Fruit fly (Drosophila melanogaster) whole organism, embryonic: ENCODE measurements around the gene CG14893.
A peak's percentile ranks its signal among the peaks of the same experiment; 100 is the strongest.

Source experiments
- B-H2 ChIP-seq: fragments of 200-800 bp; sonication (Bioruptor generic); optimal IDR thresholded peaks from 2 replicates; lab custom pipeline; 2018; ENCODE audit warnings: missing biosample characterization, mild to moderate bottlenecking, missing genetic modification characterization
- Bgb ChIP-seq: fragments of 200-800 bp; sonication (Bioruptor generic); IDR thresholded peaks from 2 replicates; pipeline ENCODE4 v1.3.6; 2022; ENCODE audit warnings: missing biosample characterization, missing genetic modification characterization; ENCODE audit not compliant: partially characterized antibody
- CG10267 ChIP-seq: fragments of 200-800 bp; sonication (Bioruptor generic); optimal IDR thresholded peaks from 2 replicates; lab custom pipeline; 2018; ENCODE audit warnings: missing biosample characterization, mild to moderate bottlenecking, missing genetic modification characterization, moderate library complexity
- CG11247 ChIP-seq: fragments of 200-800 bp; sonication (Bioruptor generic); IDR thresholded peaks from 2 replicates; pipeline ENCODE4 v1.3.6; 2022; ENCODE audit warnings: missing biosample characterization, missing genetic modification characterization
- CG11723 ChIP-seq: fragments of 200-800 bp; sonication (Bioruptor generic); optimal IDR thresholded peaks from 2 replicates; lab custom pipeline; 2017; ENCODE audit warnings: missing biosample characterization, mild to moderate bottlenecking, missing genetic modification characterization
- CG12104 ChIP-seq: fragments of 200-800 bp; sonication (Bioruptor generic); optimal IDR thresholded peaks from 3 replicates; lab custom pipeline; 2016; ENCODE audit warnings: missing biosample characterization, missing genetic modification characterization
- CG13296 ChIP-seq: fragments of 200-800 bp; sonication (Bioruptor generic); optimal IDR thresholded peaks from 3 replicates; lab custom pipeline; 2018; ENCODE audit warnings: missing biosample characterization, mild to moderate bottlenecking, missing genetic modification characterization
- CG16813 ChIP-seq: fragments of 200-800 bp; sonication (Bioruptor generic); IDR thresholded peaks from 3 replicates; pipeline ENCODE4 v1.3.6; 2022; ENCODE audit warnings: missing biosample characterization, missing genetic modification characterization; ENCODE audit not compliant: partially characterized antibody
- CG2116 ChIP-seq: fragments of 200-800 bp; sonication (Bioruptor generic); optimal IDR thresholded peaks from 3 replicates; lab custom pipeline; 2018; ENCODE audit warnings: missing biosample characterization, mild to moderate bottlenecking, missing genetic modification characterization
- CG2129 ChIP-seq: fragments of 200-800 bp; sonication (Bioruptor generic); IDR thresholded peaks from 2 replicates; pipeline ENCODE4 v1.3.6; 2022; ENCODE audit warnings: missing biosample characterization, missing genetic modification characterization; ENCODE audit not compliant: partially characterized antibody
- CG2712 ChIP-seq: fragments of 200-800 bp; optimal IDR thresholded peaks from 3 replicates; lab custom pipeline; 2019; ENCODE audit warnings: missing biosample characterization, mild to moderate bottlenecking, missing genetic modification characterization, moderate library complexity
- CG32767 ChIP-seq: fragments of 200-800 bp; sonication (Bioruptor generic); IDR thresholded peaks from 2 replicates; pipeline ENCODE4 v1.3.6; 2022; ENCODE audit warnings: missing biosample characterization, missing genetic modification characterization
- CG34224 ChIP-seq: fragments of 200-800 bp; sonication (Bioruptor generic); IDR thresholded peaks from 3 replicates; pipeline ENCODE4 v1.3.6; 2022; ENCODE audit warnings: missing biosample characterization, missing genetic modification characterization; ENCODE audit not compliant: partially characterized antibody
- CG34376 ChIP-seq: fragments of 200-800 bp; sonication (Bioruptor generic); optimal IDR thresholded peaks from 2 replicates; lab custom pipeline; 2018; ENCODE audit warnings: missing biosample characterization, mild to moderate bottlenecking, missing genetic modification characterization
- CG3838 ChIP-seq: fragments of 200-800 bp; sonication (Bioruptor generic); optimal IDR thresholded peaks from 3 replicates; lab custom pipeline; 2016; ENCODE audit warnings: missing biosample characterization, missing genetic modification characterization
- CG3995 ChIP-seq: fragments of 200-800 bp; sonication (Bioruptor generic); optimal IDR thresholded peaks from 3 replicates; lab custom pipeline; 2016; ENCODE audit warnings: missing biosample characterization, missing genetic modification characterization
- CG42726 ChIP-seq: fragments of 200-800 bp; sonication (Bioruptor generic); IDR thresholded peaks from 2 replicates; pipeline ENCODE4 v1.3.6; 2022; ENCODE audit warnings: missing biosample characterization, missing genetic modification characterization; ENCODE audit not compliant: partially characterized antibody
- CG6791 ChIP-seq: fragments of 200-800 bp; sonication (Bioruptor generic); IDR thresholded peaks from 3 replicates; pipeline ENCODE4 v1.3.6; 2022; ENCODE audit warnings: missing biosample characterization, missing genetic modification characterization; ENCODE audit not compliant: partially characterized antibody
- CG7963 ChIP-seq: fragments of 200-800 bp; sonication (Bioruptor generic); IDR thresholded peaks from 3 replicates; pipeline ENCODE4 v1.3.6; 2022; ENCODE audit warnings: missing biosample characterization, missing genetic modification characterization; ENCODE audit not compliant: partially characterized antibody
- CG8281 ChIP-seq: fragments of 200-800 bp; sonication (Bioruptor generic); optimal IDR thresholded peaks from 2 replicates; lab custom pipeline; 2018; ENCODE audit warnings: missing biosample characterization, mild to moderate bottlenecking, missing genetic modification characterization, moderate library complexity
- CG9437 ChIP-seq: fragments of 200-800 bp; sonication (Bioruptor generic); optimal IDR thresholded peaks from 2 replicates; lab custom pipeline; 2018; ENCODE audit warnings: missing biosample characterization, mild to moderate bottlenecking, missing genetic modification characterization
- CG9609 ChIP-seq: fragments of 200-800 bp; sonication (Bioruptor generic); optimal IDR thresholded peaks from 3 replicates; lab custom pipeline; 2016; ENCODE audit warnings: missing biosample characterization, missing genetic modification characterization
- D19A ChIP-seq: fragments of 200-800 bp; optimal IDR thresholded peaks from 3 replicates; lab custom pipeline; 2019; ENCODE audit warnings: missing biosample characterization, mild to moderate bottlenecking, missing genetic modification characterization, moderate library complexity
- Doc3 ChIP-seq: fragments of 200-800 bp; sonication (Bioruptor generic); IDR thresholded peaks from 3 replicates; pipeline ENCODE4 v1.3.6; 2022; ENCODE audit warnings: missing biosample characterization, missing genetic modification characterization; ENCODE audit not compliant: partially characterized antibody
- Dp ChIP-seq: fragments of 200-800 bp; sonication (Bioruptor generic); optimal IDR thresholded peaks from 2 replicates; lab custom pipeline; 2018; ENCODE audit warnings: missing biosample characterization, mild to moderate bottlenecking, missing genetic modification characterization, moderate library complexity
- HmgZ ChIP-seq: fragments of 200-800 bp; sonication (Bioruptor generic); optimal IDR thresholded peaks from 2 replicates; lab custom pipeline; 2018; ENCODE audit warnings: missing biosample characterization, mild to moderate bottlenecking, missing genetic modification characterization
- MESR4 ChIP-seq: fragments of 200-800 bp; sonication (Bioruptor generic); optimal IDR thresholded peaks from 2 replicates; lab custom pipeline; 2018; ENCODE audit warnings: missing biosample characterization, mild to moderate bottlenecking, missing genetic modification characterization, moderate library complexity
- MTF-1 ChIP-seq: fragments of 200-800 bp; sonication (Bioruptor generic); optimal IDR thresholded peaks from 2 replicates; lab custom pipeline; 2018; ENCODE audit warnings: missing biosample characterization, mild to moderate bottlenecking, missing genetic modification characterization, borderline replicate concordance
- Max ChIP-seq: fragments of 200-800 bp; sonication (Bioruptor generic); optimal IDR thresholded peaks from 2 replicates; lab custom pipeline; 2016; ENCODE audit warnings: missing biosample characterization, mild to moderate bottlenecking, missing genetic modification characterization
- Nf-YC ChIP-seq: fragments of 200-800 bp; optimal IDR thresholded peaks from 3 replicates; lab custom pipeline; 2019; ENCODE audit warnings: missing biosample characterization, mild to moderate bottlenecking, missing genetic modification characterization, moderate library complexity
- Rfx ChIP-seq: fragments of 200-800 bp; sonication (Bioruptor generic); IDR thresholded peaks from 2 replicates; pipeline ENCODE4 v1.3.6; 2022; ENCODE audit warnings: missing biosample characterization, missing genetic modification characterization
- Ssrp ChIP-seq: fragments of 200-800 bp; sonication (Bioruptor generic); optimal IDR thresholded peaks from 2 replicates; lab custom pipeline; 2018; ENCODE audit warnings: missing biosample characterization, mild to moderate bottlenecking, missing genetic modification characterization, moderate library complexity
- abd-A ChIP-seq: fragments of 200-800 bp; sonication (Bioruptor generic); optimal IDR thresholded peaks from 3 replicates; lab custom pipeline; 2019; ENCODE audit warnings: missing biosample characterization, mild to moderate bottlenecking, missing genetic modification characterization, moderate library complexity
- aop ChIP-seq: fragments of 200-800 bp; sonication (Bioruptor generic); IDR thresholded peaks from 2 replicates; pipeline ENCODE4 v1.3.6; 2022; ENCODE audit warnings: missing biosample characterization, missing genetic modification characterization
- ewg ChIP-seq: fragments of 200-800 bp; sonication (Bioruptor generic); optimal IDR thresholded peaks from 3 replicates; lab custom pipeline; 2017; ENCODE audit warnings: mild to moderate bottlenecking, missing biosample characterization, missing genetic modification reagents, missing genetic modification characterization
- eyg ChIP-seq: fragments of 200-800 bp; sonication (Bioruptor generic); optimal IDR thresholded peaks from 3 replicates; lab custom pipeline; 2016; ENCODE audit warnings: missing biosample characterization, missing genetic modification characterization
- gce ChIP-seq: fragments of 200-800 bp; sonication (Bioruptor generic); IDR thresholded peaks from 3 replicates; pipeline ENCODE4 v1.3.6; 2022; ENCODE audit warnings: missing biosample characterization, missing genetic modification characterization
- gfzf ChIP-seq: fragments of 200-800 bp; sonication (Bioruptor generic); optimal IDR thresholded peaks from 2 replicates; lab custom pipeline; 2016; ENCODE audit warnings: missing biosample characterization, mild to moderate bottlenecking, missing genetic modification characterization, moderate library complexity
- hbn ChIP-seq: fragments of 200-800 bp; sonication (Bioruptor generic); IDR thresholded peaks from 2 replicates; pipeline ENCODE4 v1.3.6; 2022; ENCODE audit warnings: missing biosample characterization, missing genetic modification characterization; ENCODE audit not compliant: partially characterized antibody
- klu ChIP-seq: fragments of 200-800 bp; sonication (Bioruptor generic); IDR thresholded peaks from 2 replicates; pipeline ENCODE4 v1.3.6; 2022; ENCODE audit warnings: missing biosample characterization, missing genetic modification characterization
- luna ChIP-seq: fragments of 200-800 bp; sonication (Bioruptor generic); optimal IDR thresholded peaks from 2 replicates; lab custom pipeline; 2016; ENCODE audit warnings: missing biosample characterization, missing genetic modification characterization
- onecut ChIP-seq: fragments of 200-800 bp; sonication (Bioruptor generic); IDR thresholded peaks from 2 replicates; pipeline ENCODE4 v1.3.6; 2022; ENCODE audit warnings: missing biosample characterization, missing genetic modification characterization
- org-1 ChIP-seq: fragments of 200-800 bp; sonication (Bioruptor generic); optimal IDR thresholded peaks from 2 replicates; lab custom pipeline; 2017; ENCODE audit warnings: missing biosample characterization, missing genetic modification characterization
- peb ChIP-seq: fragments of 200-800 bp; sonication (Bioruptor generic); IDR thresholded peaks from 2 replicates; pipeline ENCODE4 v1.3.6; 2022; ENCODE audit warnings: missing biosample characterization, missing genetic modification characterization
- ro ChIP-seq: fragments of 200-800 bp; sonication (Bioruptor generic); IDR thresholded peaks from 2 replicates; pipeline ENCODE4 v1.3.6; 2022; ENCODE audit warnings: missing biosample characterization, missing genetic modification characterization
- salm ChIP-seq: fragments of 200-800 bp; sonication (Bioruptor generic); optimal IDR thresholded peaks from 2 replicates; lab custom pipeline; 2018; ENCODE audit warnings: missing biosample characterization, mild to moderate bottlenecking, missing genetic modification characterization
- sens ChIP-seq: fragments of 200-800 bp; sonication (Bioruptor generic); peaks from one replicate; lab custom pipeline; 2016; ENCODE audit warnings: missing biosample characterization, missing genetic modification characterization
- sens-2 ChIP-seq: fragments of 200-800 bp; sonication (Bioruptor generic); IDR thresholded peaks from 2 replicates; pipeline ENCODE4 v1.3.6; 2022; ENCODE audit warnings: missing biosample characterization, missing genetic modification characterization
- trem ChIP-seq: fragments of 200-800 bp; optimal IDR thresholded peaks from 3 replicates; lab custom pipeline; 2019; ENCODE audit warnings: missing biosample characterization, mild to moderate bottlenecking, missing genetic modification characterization, moderate library complexity
- unc-4 ChIP-seq: fragments of 200-800 bp; sonication (Bioruptor generic); IDR thresholded peaks from 2 replicates; pipeline ENCODE4 v1.3.6; 2022; ENCODE audit warnings: missing biosample characterization, missing genetic modification characterization; ENCODE audit not compliant: partially characterized antibody

Gene CG14893

DNA sequence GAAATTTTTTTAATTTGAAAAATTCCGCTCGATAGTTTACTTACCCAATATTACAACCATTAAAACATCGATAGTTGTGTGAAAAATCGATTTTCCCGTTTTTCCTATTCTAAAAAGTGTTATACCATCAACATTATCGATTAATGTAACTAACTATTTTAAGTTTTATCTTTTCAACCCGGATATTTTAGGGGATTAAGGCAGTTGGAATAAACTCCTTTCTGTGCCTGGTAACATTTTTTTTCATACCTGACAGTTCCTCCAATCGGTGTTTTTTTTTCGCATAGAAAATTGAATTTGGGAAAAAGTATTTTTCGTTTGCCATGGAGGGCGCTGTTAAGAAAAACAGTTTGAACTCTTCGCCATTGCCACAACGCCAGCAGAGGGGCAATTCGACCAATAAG is 19.4 kb downstream of the CG14893 start, which contains the start of gene nonA-l (continued):
- no peak for TF ChIP-seq Rfx
- TF ChIP-seq D19A, result peak; percentile 57
- TF ChIP-seq onecut (GFP tag; lab: Robert Waterston, UW), result peak; percentile 85
- no peak for TF ChIP-seq CG32767 (GFP tag; lab: Robert Waterston, UW)
- TF ChIP-seq CG2116 (GFP tag; lab: Kevin White, UChicago), result peak; percentile 94
- TF ChIP-seq CG2712 (tag; lab: Kevin White, UChicago), result peak; percentile 39
- TF ChIP-seq CG11723 (GFP tag; lab: Kevin White, UChicago), result no peak
- TF ChIP-seq CG42726 (GFP tag; lab: Robert Waterston, UW), result 0 out of 2 replicates have a peak, but pooled peaks have one; percentile 4
- TF ChIP-seq CG16813 (GFP tag; lab: Robert Waterston, UW), result peak; percentile 88
- peak; percentile 51 for TF ChIP-seq Nf-YC
- TF ChIP-seq B-H2 (GFP tag; lab: Kevin White, UChicago), result no peak
- TF ChIP-seq hbn (GFP tag; lab: Robert Waterston, UW), result peak; percentile 74
- peak; percentile 69 for TF ChIP-seq Doc3
- TF ChIP-seq CG34224 (GFP tag; lab: Robert Waterston, UW), result peak; percentile 74
- peak; percentile 73 for TF ChIP-seq CG7963
- TF ChIP-seq Bgb (GFP tag; lab: Robert Waterston, UW), result peak; percentile 87
- no peak for TF ChIP-seq CG3838

- TF ChIP-seq CG9609 (GFP tag; lab: Kevin White, UChicago) (no peak), peb (GFP tag; lab: Robert Waterston, UW) (no peak), gce (GFP tag; lab: Robert Waterston, UW) (no peak), klu (GFP tag; lab: Robert Waterston, UW) (no peak), aop (GFP tag; lab: Robert Waterston, UW) (no peak), gfzf (GFP tag; lab: Kevin White, UChicago) (peak; percentile 86), CG13296 (GFP tag; lab: Kevin White, UChicago) (no peak), sens (peak; percentile 35), salm (tag; lab: Kevin White, UChicago) (no peak), CG6791 (GFP tag; lab: Robert Waterston, UW) (peak; percentile 73), CG34376 (GFP tag; lab: Kevin White, UChicago) (peak; percentile 8), CG3995 (GFP tag; lab: Kevin White, UChicago) (no peak), CG8281 (tag; lab: Kevin White, UChicago) (no peak), sens-2 (GFP tag; lab: Robert Waterston, UW) (no peak), eyg (GFP tag; lab: Kevin White, UChicago) (no peak), CG11247 (GFP tag; lab: Robert Waterston, UW) (no peak), abd-A (no peak), Max (no peak), CG9437 (GFP tag; lab: Kevin White, UChicago) (no peak), trem (peak; percentile 59), org-1 (GFP tag; lab: Kevin White, UChicago) (no peak), Ssrp (tag; lab: Kevin White, UChicago) (no peak), unc-4 (GFP tag; lab: Robert Waterston, UW) (peak; percentile 34; the same call in 1 of the 2 replicates), HmgZ (tag; lab: Kevin White, UChicago) (peak; percentile 7), MESR4 (GFP tag; lab: Kevin White, UChicago) (peak; percentile 72), MTF-1 (GFP tag; lab: Kevin White, UChicago) (no peak), CG2129 (GFP tag; lab: Robert Waterston, UW) (0 out of 2 replicates have a peak, but pooled peaks have one; percentile 16), ewg (GFP tag; lab: Kevin White, UChicago) (no peak), ro (GFP tag; lab: Robert Waterston, UW) (no peak), luna (GFP tag; lab: Kevin White, UChicago) (no peak), CG12104 (no peak), Dp (peak; percentile 88), CG10267 (tag; lab: Kevin White, UChicago) (peak; percentile 32), CG11723 (GFP tag; lab: Kevin White, UChicago) (no peak)
Measured at dm6 chr3R:16643591-16643990, 23.0 kb downstream of the CG14893 start, which contains the start of gene Arl6IP1. TSS of gene Arl6IP1 (plus strand) at chr3R:16643605.
